Worm (Caenorhabditis elegans) whole organism, midembryonic: ENCODE measurements around the gene magu-4.

Experiments used
- T22C8.4 ChIP-seq: fragments of 200-800 bp; sonication (Bioruptor generic); IDR thresholded peaks from 2 replicates; pipeline ENCODE4 v1.3.6; 2022; ENCODE audit warnings: missing genetic modification characterization, missing compliant biosample characterization
- cog-1 ChIP-seq: sonication (generic microtip); optimal IDR thresholded peaks from 2 replicates; lab custom pipeline; 2016; ENCODE audit warnings: missing genetic modification characterization, missing compliant biosample characterization
- flt-1 ChIP-seq: fragments of 200-800 bp; sonication (Bioruptor generic); IDR thresholded peaks from 2 replicates; pipeline ENCODE4 v1.3.6; 2022; ENCODE audit warnings: missing genetic modification characterization, missing compliant biosample characterization
- klf-2 ChIP-seq: fragments of 200-800 bp; sonication (Bioruptor generic); conservative IDR thresholded peaks from 2 replicates; pipeline ENCODE4 v1.3.6; 2022; ENCODE audit warnings: missing genetic modification reagents, missing genetic modification characterization, missing compliant biosample characterization
- med-1 ChIP-seq: sonication (generic microtip); optimal IDR thresholded peaks from 2 replicates; lab custom pipeline; 2017; ENCODE audit warnings: missing genetic modification characterization, mild to moderate bottlenecking, missing compliant biosample characterization, antibody characterized with exemption, missing genetic modification reagents; ENCODE audit not compliant: insufficient read depth
- ref-1 ChIP-seq: fragments of 200-800 bp; sonication (Bioruptor generic); conservative IDR thresholded peaks from 2 replicates; pipeline ENCODE4 v1.3.6; 2022; ENCODE audit warnings: missing genetic modification reagents, missing genetic modification characterization, missing compliant biosample characterization
- tab-1 ChIP-seq: fragments of 200-800 bp; sonication (Bioruptor generic); IDR thresholded peaks from 2 replicates; pipeline ENCODE4 v1.3.6; 2022; ENCODE audit warnings: missing genetic modification characterization, missing compliant biosample characterization
- ztf-23 ChIP-seq: fragments of 200-800 bp; sonication (Bioruptor generic); IDR thresholded peaks from 2 replicates; pipeline ENCODE4 v1.3.6; 2022; ENCODE audit warnings: missing genetic modification reagents, missing genetic modification characterization, missing compliant biosample characterization
- ztf-29 ChIP-seq: fragments of 200-800 bp; sonication (Bioruptor generic); IDR thresholded peaks from 2 replicates; pipeline ENCODE4 v1.3.6; 2022; ENCODE audit warnings: missing genetic modification reagents, missing genetic modification characterization, missing compliant biosample characterization

ce11 chrIV:9998487-9999218, 10.9 kb upstream of the magu-4 start, which contains the start of gene pyp-1:
- no peak for TF ChIP-seq ref-1
- no peak for TF ChIP-seq ztf-29 (GFP tag; lab: Robert Waterston, UW)
- TF ChIP-seq ztf-23, result no peak
- TF ChIP-seq flt-1 (GFP tag; lab: Robert Waterston, UW), result no peak
- no peak for TF ChIP-seq med-1 (GFP tag; lab: Kevin White, UChicago)
- TF ChIP-seq cog-1, result no peak
- no peak for TF ChIP-seq klf-2 (GFP tag; lab: Robert Waterston, UW)
- TF ChIP-seq tab-1 (GFP tag; lab: Robert Waterston, UW), result no peak
- TF ChIP-seq T22C8.4 (GFP tag; lab: Robert Waterston, UW), result no peak
